Fruit fly (Drosophila melanogaster): ENCODE results near the gene CG7183.

- no peak for TF ChIP-seq insv (optimal IDR thresholded peaks at IDR 0.05)
- TF ChIP-seq h (optimal IDR thresholded peaks at IDR 0.05), result no peak
- TF ChIP-seq Sin3A (optimal IDR thresholded peaks at IDR 0.05), result no peak
Observed at dm6 chr3R:18220211-18220749, at the start of gene CG7183, which contains the start of gene CG7988.
